Worm (Caenorhabditis elegans): ENCODE measurements around the gene Y54F10BM.3.

Gene Y54F10BM.3

ce11 chrIII:2313985-2314494 lies 32.2 kb downstream of the Y54F10BM.3 start, which contains the start of the genes fbxa-66 and iffb-1:
TSS of gene fbxa-66 (minus strand) at chrIII:2314035.
TSS of gene iffb-1 (plus strand) at chrIII:2314436.
- TF ChIP-seq cog-1 (tag; optimal IDR thresholded peaks at IDR 0.05) (no peak), ztf-23 (GFP tag; IDR thresholded peaks at IDR 0.05) (no peak), ref-1 (GFP tag; conservative IDR thresholded peaks at IDR 0.05) (no peak), tab-1 (GFP tag; IDR thresholded peaks at IDR 0.05) (no peak), ztf-29 (GFP tag; IDR thresholded peaks at IDR 0.05) (no peak), med-1 (GFP tag; optimal IDR thresholded peaks at IDR 0.05; ENCODE audit: insufficient read depth) (no peak), klf-2 (GFP tag; conservative IDR thresholded peaks at IDR 0.05) (no peak), T22C8.4 (GFP tag; IDR thresholded peaks at IDR 0.05) (no peak), flt-1 (GFP tag; IDR thresholded peaks at IDR 0.05) (no peak)

- 0 out of 2 replicates have a peak, but pooled peaks have one; percentile 5 for TF ChIP-seq tab-1 (GFP tag; IDR thresholded peaks at IDR 0.05)
- no peak for TF ChIP-seq ref-1 (GFP tag; conservative IDR thresholded peaks at IDR 0.05)
Measured at ce11 chrIII:2314678-2315077, 32.9 kb downstream of the Y54F10BM.3 start.

- TF ChIP-seq flt-1 (GFP tag; IDR thresholded peaks at IDR 0.05) (no peak), ztf-29 (GFP tag; IDR thresholded peaks at IDR 0.05) (no peak), klf-2 (GFP tag; conservative IDR thresholded peaks at IDR 0.05) (no peak)
Measured at ce11 chrIII:2316439-2316838, 34.6 kb downstream of the Y54F10BM.3 start.

ce11 chrIII:2324703-2325102 lies 42.9 kb downstream of the Y54F10BM.3 start:
- TF ChIP-seq ref-1 (GFP tag; conservative IDR thresholded peaks at IDR 0.05), result no peak
- TF ChIP-seq ztf-23 (GFP tag; IDR thresholded peaks at IDR 0.05), result no peak
- TF ChIP-seq flt-1 (GFP tag; IDR thresholded peaks at IDR 0.05), result no peak
- no peak for TF ChIP-seq tab-1 (GFP tag; IDR thresholded peaks at IDR 0.05)
- no peak for TF ChIP-seq med-1 (GFP tag; optimal IDR thresholded peaks at IDR 0.05; ENCODE audit: insufficient read depth)
- TF ChIP-seq ztf-29 (GFP tag; IDR thresholded peaks at IDR 0.05), result no peak

ce11 chrIII:2328612-2329011 lies 46.8 kb downstream of the Y54F10BM.3 start:
- TF ChIP-seq ref-1 (GFP tag; conservative IDR thresholded peaks at IDR 0.05) (no peak), T22C8.4 (GFP tag; IDR thresholded peaks at IDR 0.05) (peak; percentile 78), ztf-29 (GFP tag; IDR thresholded peaks at IDR 0.05) (no peak)

- TF ChIP-seq ztf-29 (GFP tag; IDR thresholded peaks at IDR 0.05), result no peak
Measured at ce11 chrIII:2329336-2329735, 47.5 kb downstream of the Y54F10BM.3 start, which contains the start of gene Y54F10BM.12. TSS of gene Y54F10BM.12 (minus strand) at chrIII:2329679.

- TF ChIP-seq cog-1 (tag; optimal IDR thresholded peaks at IDR 0.05) (no peak), T22C8.4 (GFP tag; IDR thresholded peaks at IDR 0.05) (no peak), med-1 (GFP tag; optimal IDR thresholded peaks at IDR 0.05; ENCODE audit: insufficient read depth) (no peak), klf-2 (GFP tag; conservative IDR thresholded peaks at IDR 0.05) (no peak), ref-1 (GFP tag; conservative IDR thresholded peaks at IDR 0.05) (no peak), ztf-23 (GFP tag; IDR thresholded peaks at IDR 0.05) (no peak), tab-1 (GFP tag; IDR thresholded peaks at IDR 0.05) (no peak), ztf-29 (GFP tag; IDR thresholded peaks at IDR 0.05) (no peak), flt-1 (GFP tag; IDR thresholded peaks at IDR 0.05) (no peak)
Measured at ce11 chrIII:2330389-2330788, 48.6 kb downstream of the Y54F10BM.3 start.

ce11 chrIII:2331033-2331625 lies 49.3 kb downstream of the Y54F10BM.3 start, which contains the start of the genes Y54F10BM.13 and ppm-1.D:
TSS of gene Y54F10BM.13 (minus strand) at chrIII:2331083.
TSS of gene ppm-1.D (plus strand) at chrIII:2331572.
- TF ChIP-seq cog-1 (tag; optimal IDR thresholded peaks at IDR 0.05), result no peak
- TF ChIP-seq flt-1 (GFP tag; IDR thresholded peaks at IDR 0.05), result no peak
- no peak for TF ChIP-seq ztf-23 (GFP tag; IDR thresholded peaks at IDR 0.05)
- TF ChIP-seq T22C8.4 (GFP tag; IDR thresholded peaks at IDR 0.05), result no peak
- no peak for TF ChIP-seq med-1 (GFP tag; optimal IDR thresholded peaks at IDR 0.05; ENCODE audit: insufficient read depth)
- TF ChIP-seq ztf-29 (GFP tag; IDR thresholded peaks at IDR 0.05), result no peak
- no peak for TF ChIP-seq tab-1 (GFP tag; IDR thresholded peaks at IDR 0.05)
- no peak for TF ChIP-seq ref-1 (GFP tag; conservative IDR thresholded peaks at IDR 0.05)
- no peak for TF ChIP-seq klf-2 (GFP tag; conservative IDR thresholded peaks at IDR 0.05)
